Worm (Caenorhabditis elegans) whole organism, mixed stage, embryonic: ENCODE data around the gene zyg-11.

Experiments used
- ceh-43 ChIP-seq: fragments of 200-800 bp; sonication (Bioruptor generic); optimal IDR thresholded peaks from 2 replicates; lab custom pipeline; 2018; ENCODE audit warnings: mild to moderate bottlenecking, missing genetic modification characterization, moderate library complexity, missing compliant biosample characterization
- cnd-1 ChIP-seq: fragments of 200-800 bp; sonication (Bioruptor generic); optimal IDR thresholded peaks from 2 replicates; lab custom pipeline; 2018; ENCODE audit warnings: mild to moderate bottlenecking, missing genetic modification characterization, missing compliant biosample characterization
- drap-1 ChIP-seq: fragments of 200-800 bp; sonication (Bioruptor generic); optimal IDR thresholded peaks from 3 replicates; lab custom pipeline; 2018; ENCODE audit warnings: mild to moderate bottlenecking, missing genetic modification characterization, missing compliant biosample characterization
- elt-1 ChIP-seq: sonication (generic microtip); optimal IDR thresholded peaks from 2 replicates; lab custom pipeline; 2017; ENCODE audit warnings: missing genetic modification characterization, mild to moderate bottlenecking, missing compliant biosample characterization, antibody characterized with exemption, moderate library complexity, borderline replicate concordance; ENCODE audit not compliant: insufficient read depth
- lin-13 ChIP-seq: fragments of 150-350 bp; optimal IDR thresholded peaks from 2 replicates; lab custom pipeline; 2014; ENCODE audit warnings: missing biosample characterization, missing genetic modification characterization
- mab-5 ChIP-seq: fragments of 150-350 bp; optimal IDR thresholded peaks from 2 replicates; lab custom pipeline; 2014; ENCODE audit warnings: missing biosample characterization, missing genetic modification characterization
- mep-1 ChIP-seq: fragments of 150-350 bp; optimal IDR thresholded peaks from 2 replicates; lab custom pipeline; 2017; ENCODE audit warnings: missing biosample characterization, missing genetic modification reagents, missing genetic modification characterization, inconsistent platforms
- nhr-237 ChIP-seq: fragments of 150-350 bp; optimal IDR thresholded peaks from 2 replicates; lab custom pipeline; 2014; ENCODE audit warnings: missing biosample characterization, missing genetic modification characterization
- nhr-28 ChIP-seq: fragments of 150-350 bp; optimal IDR thresholded peaks from 2 replicates; lab custom pipeline; 2014; ENCODE audit warnings: missing biosample characterization, missing genetic modification characterization
- snpc-4 ChIP-seq: fragments of 150-350 bp; optimal IDR thresholded peaks from 2 replicates; lab custom pipeline; 2014; ENCODE audit warnings: missing biosample characterization, missing genetic modification characterization
- unc-62 ChIP-seq: fragments of 150-350 bp; optimal IDR thresholded peaks from 2 replicates; lab custom pipeline; 2014; ENCODE audit warnings: missing biosample characterization, missing genetic modification reagents, missing genetic modification characterization
- ztf-11 ChIP-seq: fragments of 150-350 bp; optimal IDR thresholded peaks from 2 replicates; lab custom pipeline; 2014; ENCODE audit warnings: missing biosample characterization, missing genetic modification characterization

DNA sequence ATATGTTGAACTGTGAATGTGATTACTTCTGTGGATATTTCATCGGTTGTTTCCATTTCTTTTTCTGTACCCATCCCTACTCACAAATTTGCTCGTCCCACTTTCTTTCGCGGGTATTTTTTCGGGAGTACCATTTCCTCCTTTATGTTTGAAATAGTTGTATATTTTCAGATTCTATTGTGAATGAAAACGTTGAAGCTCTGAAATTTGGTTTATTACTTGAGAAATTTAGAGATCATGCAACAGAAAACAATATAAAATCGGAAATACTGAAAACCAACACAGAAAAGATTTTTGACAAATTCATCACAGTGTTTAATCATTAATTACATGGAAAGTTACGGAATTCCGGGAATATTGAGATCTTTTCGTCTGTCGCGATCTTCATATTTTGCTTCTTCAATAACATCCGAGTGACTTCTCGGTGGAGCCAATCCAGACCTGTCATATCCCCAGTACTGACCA, 3.1 kb downstream of the zyg-11 start:
- TF ChIP-seq snpc-4 (tag; lab: Kevin White, UChicago) (no peak), unc-62 (no peak), drap-1 (no peak), ztf-11 (tag; lab: Kevin White, UChicago) (no peak), lin-13 (tag; lab: Kevin White, UChicago) (no peak), ceh-43 (GFP tag; lab: Kevin White, UChicago) (no peak), elt-1 (no peak), mep-1 (tag; lab: Kevin White, UChicago) (no peak), nhr-28 (no peak), nhr-237 (tag; lab: Kevin White, UChicago) (no peak), mab-5 (no peak), cnd-1 (tag; lab: Kevin White, UChicago) (no peak)
